Fruit fly (Drosophila melanogaster): ENCODE data around the gene Prp4k.

- TF ChIP-seq eyg (GFP tag; optimal IDR thresholded peaks at IDR 0.05) (no peak), CG11398 (GFP tag; optimal IDR thresholded peaks at IDR 0.05) (no peak), E2f1 (GFP tag; IDR thresholded peaks at IDR 0.05) (no peak), org-1 (GFP tag; optimal IDR thresholded peaks at IDR 0.05) (no peak), Xbp1 (GFP tag; optimal IDR thresholded peaks at IDR 0.05) (no peak), tx (GFP tag; optimal IDR thresholded peaks at IDR 0.05) (no peak)
Observed at dm6 chr3L:160446-161094, 50.7 kb downstream of the Prp4k start.

All from whole organism, embryonic.